Worm (Caenorhabditis elegans) whole organism, late embryonic: ENCODE data around the gene C07A9.9.

Source experiments
- fkh-6 ChIP-seq: sonication (generic microtip); optimal IDR thresholded peaks from 2 replicates; lab custom pipeline; 2016; ENCODE audit warnings: missing genetic modification characterization, missing compliant biosample characterization
- pag-3 ChIP-seq: sonication (generic microtip); optimal IDR thresholded peaks from 2 replicates; lab custom pipeline; 2016; ENCODE audit warnings: missing compliant biosample characterization, missing genetic modification characterization, borderline replicate concordance
- pax-1 ChIP-seq: fragments of 150-350 bp; optimal IDR thresholded peaks from 2 replicates; lab custom pipeline; 2014; ENCODE audit warnings: missing biosample characterization, missing genetic modification characterization

DNA sequence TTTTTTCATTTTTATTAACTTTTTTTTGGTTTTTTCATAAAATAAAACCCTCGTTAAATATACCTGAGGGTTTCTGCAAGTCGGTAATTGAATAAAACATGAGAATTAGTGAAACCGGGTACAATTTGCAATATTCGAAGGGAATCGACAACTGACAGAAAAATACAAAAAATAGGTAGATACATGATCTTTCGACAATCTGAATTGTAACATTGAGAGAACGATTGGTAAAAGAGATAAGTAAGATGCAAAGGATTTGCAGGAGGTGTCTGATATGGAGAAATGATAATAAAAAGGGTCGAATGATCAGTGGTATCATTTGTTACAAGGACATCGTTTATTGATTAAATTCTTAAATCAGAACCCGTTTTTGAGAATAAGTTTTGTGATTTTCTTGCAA lies 11.4 kb upstream of the C07A9.9 start, which contains the start of gene ugt-60:
- TF ChIP-seq fkh-6 (no peak), pag-3 (tag; lab: Kevin White, UChicago) (no peak), pax-1 (tag; lab: Kevin White, UChicago) (no peak)
